ENCODE assay signal across 1 fruit fly cellular context in genomic region chr3L:5243236-5243635, dm6.
TF ChIP-seq lines count a peak whose summit lies in the region.

No protein-coding gene starts in this region.

TF ChIP-seq in whole organism, embryonic, 481 proteins besides CTCF, POLR2A, EP300 and RAD21 (continued from another document):
- TF ChIP-seq z (GFP tag; IDR thresholded peaks at IDR 0.05; lab: Robert Waterston, UW) (no peak), CG4854 (GFP tag; optimal IDR thresholded peaks at IDR 0.05; lab: Kevin White, UChicago) (no peak), Dref (GFP tag; IDR thresholded peaks at IDR 0.05; lab: Robert Waterston, UW) (no peak), Lim3 (GFP tag; IDR thresholded peaks at IDR 0.05; lab: Robert Waterston, UW) (no peak), CG11696 (GFP tag; IDR thresholded peaks at IDR 0.05; lab: Robert Waterston, UW) (0 out of 2 replicates have a peak, but pooled peaks have one; percentile 27), kah (GFP tag; optimal IDR thresholded peaks at IDR 0.05; lab: Kevin White, UChicago) (no peak), wdn (GFP tag; IDR thresholded peaks at IDR 0.05; lab: Robert Waterston, UW) (no peak), CG12299 (tag; optimal IDR thresholded peaks at IDR 0.05; lab: Kevin White, UChicago) (no peak), Abd-B (GFP tag; optimal IDR thresholded peaks at IDR 0.05; lab: Kevin White, UChicago) (peak; percentile 59), CG5245 (GFP tag; optimal IDR thresholded peaks at IDR 0.05; lab: Kevin White, UChicago) (no peak), bab2 (GFP tag; optimal IDR thresholded peaks at IDR 0.05; lab: Kevin White, UChicago) (no peak), pita (GFP tag; optimal IDR thresholded peaks at IDR 0.05; lab: Kevin White, UChicago) (no peak), CG17361 (GFP tag; IDR thresholded peaks at IDR 0.05; lab: Robert Waterston, UW) (no peak), Xbp1 (GFP tag; optimal IDR thresholded peaks at IDR 0.05; lab: Kevin White, UChicago) (peak; percentile 36), NC2β (GFP tag; optimal IDR thresholded peaks at IDR 0.05; lab: Kevin White, UChicago) (no peak), chinmo (GFP tag; IDR thresholded peaks at IDR 0.05; lab: Robert Waterston, UW; ENCODE audit: partially characterized antibody) (no peak), CkIIα-i1 (GFP tag; IDR thresholded peaks at IDR 0.05; lab: Robert Waterston, UW) (no peak), D19B (GFP tag; optimal IDR thresholded peaks at IDR 0.05; lab: Kevin White, UChicago) (peak; percentile 63), aop (GFP tag; IDR thresholded peaks at IDR 0.05; lab: Robert Waterston, UW) (no peak), grau (tag; optimal IDR thresholded peaks at IDR 0.05; lab: Kevin White, UChicago) (no peak), esg (GFP tag; conservative IDR thresholded peaks at IDR 0.05; lab: Robert Waterston, UW) (peak; percentile 33; the same call in 1 of the 2 replicates), cas (GFP tag; IDR thresholded peaks at IDR 0.05; lab: Robert Waterston, UW) (no peak), Antp (GFP tag; optimal IDR thresholded peaks at IDR 0.05; lab: Kevin White, UChicago) (no peak), Sox100B (GFP tag; optimal IDR thresholded peaks at IDR 0.05; lab: Kevin White, UChicago) (no peak), CG30431 (GFP tag; optimal IDR thresholded peaks at IDR 0.05; lab: Kevin White, UChicago) (peak; percentile 13), Fer1 (GFP tag; optimal IDR thresholded peaks at IDR 0.05; lab: Kevin White, UChicago) (no peak), CG2202 (tag; optimal IDR thresholded peaks at IDR 0.05; lab: Kevin White, UChicago) (no peak), mirr (GFP tag; optimal IDR thresholded peaks at IDR 0.05; lab: Kevin White, UChicago) (no peak), maf-S (GFP tag; optimal IDR thresholded peaks at IDR 0.05; lab: Kevin White, UChicago) (no peak), Asciz (GFP tag; optimal IDR thresholded peaks at IDR 0.05; lab: Kevin White, UChicago) (no peak), CG1603 (tag; optimal IDR thresholded peaks at IDR 0.05; lab: Kevin White, UChicago) (no peak), ham (GFP tag; IDR thresholded peaks at IDR 0.05; lab: Robert Waterston, UW) (no peak), wek (GFP tag; optimal IDR thresholded peaks at IDR 0.05; lab: Kevin White, UChicago) (no peak), CrebB (tag; optimal IDR thresholded peaks at IDR 0.05; lab: Kevin White, UChicago) (no peak), stwl (tag; optimal IDR thresholded peaks at IDR 0.05; lab: Kevin White, UChicago) (no peak), Oaz (GFP tag; IDR thresholded peaks at IDR 0.05; lab: Robert Waterston, UW) (no peak), odd (GFP tag; optimal IDR thresholded peaks at IDR 0.05; lab: Kevin White, UChicago) (no peak), BEAF-32 (GFP tag; optimal IDR thresholded peaks at IDR 0.05; lab: Kevin White, UChicago) (no peak), CG10274 (GFP tag; optimal IDR thresholded peaks at IDR 0.05; lab: Kevin White, UChicago) (no peak), rib (GFP tag; IDR thresholded peaks at IDR 0.05; lab: Robert Waterston, UW) (no peak), pb (GFP tag; optimal IDR thresholded peaks at IDR 0.05; lab: Kevin White, UChicago) (no peak), B-H2 (GFP tag; optimal IDR thresholded peaks at IDR 0.05; lab: Kevin White, UChicago) (no peak), zen (tag; optimal IDR thresholded peaks at IDR 0.05; lab: Kevin White, UChicago) (no peak), CG2129 (GFP tag; IDR thresholded peaks at IDR 0.05; lab: Robert Waterston, UW; ENCODE audit: partially characterized antibody) (no peak), CG12942 (GFP tag; optimal IDR thresholded peaks at IDR 0.05; lab: Kevin White, UChicago) (peak; percentile 20), CG13123 (GFP tag; optimal IDR thresholded peaks at IDR 0.05; lab: Kevin White, UChicago) (no peak), BtbVII (GFP tag; optimal IDR thresholded peaks at IDR 0.05; lab: Kevin White, UChicago) (no peak), Mes4 (GFP tag; optimal IDR thresholded peaks at IDR 0.05; lab: Kevin White, UChicago) (no peak), cwo (GFP tag; optimal IDR thresholded peaks at IDR 0.05; lab: Kevin White, UChicago) (no peak), CG4360 (GFP tag; IDR thresholded peaks at IDR 0.05; lab: Robert Waterston, UW) (no peak), CG14860 (GFP tag; IDR thresholded peaks at IDR 0.05; lab: Robert Waterston, UW; ENCODE audit: partially characterized antibody) (no peak), unc-4 (GFP tag; IDR thresholded peaks at IDR 0.05; lab: Robert Waterston, UW; ENCODE audit: partially characterized antibody) (no peak), Deaf1 (tag; optimal IDR thresholded peaks at IDR 0.05; lab: Kevin White, UChicago) (no peak), mld (GFP tag; IDR thresholded peaks at IDR 0.05; lab: Robert Waterston, UW; ENCODE audit: partially characterized antibody) (no peak), Sin3A (optimal IDR thresholded peaks at IDR 0.05; lab: Kevin White, UChicago) (no peak), al (GFP tag; IDR thresholded peaks at IDR 0.05; lab: Robert Waterston, UW) (no peak), CG4404 (GFP tag; IDR thresholded peaks at IDR 0.05; lab: Robert Waterston, UW) (peak; percentile 36; the same call in 1 of the 2 replicates), croc (GFP tag; conservative IDR thresholded peaks at IDR 0.05; lab: Robert Waterston, UW) (peak; percentile 50; the same call in 1 of the 3 replicates), CG15514 (GFP tag; optimal IDR thresholded peaks at IDR 0.05; lab: Kevin White, UChicago) (no peak), crp (GFP tag; optimal IDR thresholded peaks at IDR 0.05; lab: Kevin White, UChicago) (no peak), CG8478 (optimal IDR thresholded peaks at IDR 0.05; lab: Kevin White, UChicago) (no peak), Dll (GFP tag; IDR thresholded peaks at IDR 0.05; lab: Robert Waterston, UW; ENCODE audit: partially characterized antibody) (no peak), unpg (GFP tag; optimal IDR thresholded peaks at IDR 0.05; lab: Kevin White, UChicago) (no peak), da (GFP tag; optimal IDR thresholded peaks at IDR 0.05; lab: Kevin White, UChicago) (no peak), fd96Cb (tag; optimal IDR thresholded peaks at IDR 0.05; lab: Kevin White, UChicago) (peak; percentile 53), schlank (tag; optimal IDR thresholded peaks at IDR 0.05; lab: Kevin White, UChicago) (no peak), CG10209 (GFP tag; optimal IDR thresholded peaks at IDR 0.05; lab: Kevin White, UChicago) (peak; percentile 41), fu2 (GFP tag; optimal IDR thresholded peaks at IDR 0.05; lab: Kevin White, UChicago) (no peak), CG15601 (tag; optimal IDR thresholded peaks at IDR 0.05; lab: Kevin White, UChicago) (peak; percentile 30), CG2199 (GFP tag; IDR thresholded peaks at IDR 0.05; lab: Robert Waterston, UW) (no peak), otp (GFP tag; IDR thresholded peaks at IDR 0.05; lab: Robert Waterston, UW) (0 out of 3 replicates have a peak, but pooled peaks have one; percentile 48), tx (GFP tag; optimal IDR thresholded peaks at IDR 0.05; lab: Kevin White, UChicago) (no peak), Chrac-16 (GFP tag; optimal IDR thresholded peaks at IDR 0.05; lab: Kevin White, UChicago) (peak; percentile 2), CG14710 (tag; optimal IDR thresholded peaks at IDR 0.05; lab: Kevin White, UChicago) (no peak), CG12104 (GFP tag; optimal IDR thresholded peaks at IDR 0.05; lab: Kevin White, UChicago) (no peak), CG10462 (GFP tag; optimal IDR thresholded peaks at IDR 0.05; lab: Kevin White, UChicago) (no peak), nerfin-1 (tag; optimal IDR thresholded peaks at IDR 0.05; lab: Kevin White, UChicago) (no peak), CG34422 (GFP tag; IDR thresholded peaks at IDR 0.05; lab: Robert Waterston, UW) (peak; percentile 56; the same call in 2 of the 3 replicates), gsb-n (tag; optimal IDR thresholded peaks at IDR 0.05; lab: Kevin White, UChicago) (peak; percentile 16), Hey (tag; optimal IDR thresholded peaks at IDR 0.05; lab: Kevin White, UChicago) (no peak), eve (GFP tag; optimal IDR thresholded peaks at IDR 0.05; lab: Kevin White, UChicago) (no peak), Blimp-1 (GFP tag; optimal IDR thresholded peaks at IDR 0.05; lab: Kevin White, UChicago) (peak; percentile 61), Sry-β (GFP tag; optimal IDR thresholded peaks at IDR 0.05; lab: Kevin White, UChicago) (no peak), CG8359 (GFP tag; optimal IDR thresholded peaks at IDR 0.05; lab: Kevin White, UChicago; ENCODE audit: borderline replicate concordance) (no peak), CG14667 (GFP tag; IDR thresholded peaks at IDR 0.05; lab: Robert Waterston, UW) (peak; percentile 42), CG3281 (GFP tag; optimal IDR thresholded peaks at IDR 0.05; lab: Kevin White, UChicago) (no peak), CG11093 (GFP tag; IDR thresholded peaks at IDR 0.05; lab: Robert Waterston, UW) (peak; percentile 61; the same call in 2 of the 3 replicates), Hr39 (optimal IDR thresholded peaks at IDR 0.05; lab: Kevin White, UChicago) (no peak), ERR (GFP tag; optimal IDR thresholded peaks at IDR 0.05; lab: Kevin White, UChicago) (no peak), HLH3B (GFP tag; IDR thresholded peaks at IDR 0.05; lab: Robert Waterston, UW) (peak; percentile 43; the same call in 1 of the 2 replicates), CG1602 (GFP tag; optimal IDR thresholded peaks at IDR 0.05; lab: Kevin White, UChicago) (peak; percentile 17), CG10654 (GFP tag; optimal IDR thresholded peaks at IDR 0.05; lab: Kevin White, UChicago) (peak; percentile 14), abd-A (tag; optimal IDR thresholded peaks at IDR 0.05; lab: Kevin White, UChicago) (no peak), danr (GFP tag; IDR thresholded peaks at IDR 0.05; lab: Robert Waterston, UW) (no peak), CG7372 (GFP tag; IDR thresholded peaks at IDR 0.05; lab: Robert Waterston, UW) (no peak), CG7987 (GFP tag; optimal IDR thresholded peaks at IDR 0.05; lab: Kevin White, UChicago) (no peak), CG17385 (GFP tag; optimal IDR thresholded peaks at IDR 0.05; lab: Kevin White, UChicago) (peak; percentile 22), Taf1 (GFP tag; IDR thresholded peaks at IDR 0.05; lab: Robert Waterston, UW) (no peak), CG33213 (GFP tag; optimal IDR thresholded peaks at IDR 0.05; lab: Kevin White, UChicago) (no peak), CG31365 (tag; optimal IDR thresholded peaks at IDR 0.05; lab: Kevin White, UChicago) (no peak), Awh (GFP tag; IDR thresholded peaks at IDR 0.05; lab: Robert Waterston, UW) (0 out of 2 replicates have a peak, but pooled peaks have one; percentile 50), tin (GFP tag; optimal IDR thresholded peaks at IDR 0.05; lab: Kevin White, UChicago) (no peak), CG5180 (GFP tag; optimal IDR thresholded peaks at IDR 0.05; lab: Kevin White, UChicago) (no peak), YL-1 (GFP tag; optimal IDR thresholded peaks at IDR 0.05; lab: Kevin White, UChicago) (no peak), CHES-1-like (GFP tag; optimal IDR thresholded peaks at IDR 0.05; lab: Kevin White, UChicago) (no peak), crol (GFP tag; IDR thresholded peaks at IDR 0.05; lab: Robert Waterston, UW) (no peak), TFAM (GFP tag; optimal IDR thresholded peaks at IDR 0.05; lab: Kevin White, UChicago) (no peak), sug (tag; optimal IDR thresholded peaks at IDR 0.05; lab: Kevin White, UChicago) (no peak), insv (GFP tag; optimal IDR thresholded peaks at IDR 0.05; lab: Kevin White, UChicago) (no peak), dm (GFP tag; optimal IDR thresholded peaks at IDR 0.05; lab: Kevin White, UChicago) (no peak), tup (GFP tag; optimal IDR thresholded peaks at IDR 0.05; lab: Kevin White, UChicago) (no peak), pfk (GFP tag; optimal IDR thresholded peaks at IDR 0.05; lab: Kevin White, UChicago) (no peak), jigr1 (GFP tag; IDR thresholded peaks at IDR 0.05; lab: Robert Waterston, UW) (0 out of 3 replicates have a peak, but pooled peaks have one; percentile 40), lola (GFP tag; optimal IDR thresholded peaks at IDR 0.05; lab: Kevin White, UChicago) (no peak), slou (GFP tag; optimal IDR thresholded peaks at IDR 0.05; lab: Kevin White, UChicago) (no peak), CG7357 (GFP tag; IDR thresholded peaks at IDR 0.05; lab: Robert Waterston, UW) (0 out of 3 replicates have a peak, but pooled peaks have one; percentile 29), Oli (tag; optimal IDR thresholded peaks at IDR 0.05; lab: Kevin White, UChicago) (peak; percentile 61), CG17912 (GFP tag; optimal IDR thresholded peaks at IDR 0.05; lab: Kevin White, UChicago) (no peak), CoRest (tag; optimal IDR thresholded peaks at IDR 0.05; lab: Kevin White, UChicago) (peak; percentile 43), pan (optimal IDR thresholded peaks at IDR 0.05; lab: Kevin White, UChicago) (no peak), pan (GFP tag; optimal IDR thresholded peaks at IDR 0.05 in 1 of 2, IDR thresholded peaks at IDR 0.05 in 1 of 2) (peak in 1 of 2 experiments; percentile 48), run (tag; optimal IDR thresholded peaks at IDR 0.05; lab: Kevin White, UChicago) (no peak), CG10321 (GFP tag; IDR thresholded peaks at IDR 0.05; lab: Robert Waterston, UW) (no peak), repo (GFP tag; optimal IDR thresholded peaks at IDR 0.05; lab: Kevin White, UChicago) (no peak), CG17186 (GFP tag; optimal IDR thresholded peaks at IDR 0.05; lab: Kevin White, UChicago) (no peak), NfI (GFP tag; optimal IDR thresholded peaks at IDR 0.05; lab: Kevin White, UChicago) (peak; percentile 41), CG4424 (GFP tag; optimal IDR thresholded peaks at IDR 0.05; lab: Kevin White, UChicago) (peak; percentile 25), Med (GFP tag; lab: Kevin White, UChicago) (no peak), gt (GFP tag; IDR thresholded peaks at IDR 0.05; lab: Robert Waterston, UW) (no peak)
